Worm (Caenorhabditis elegans) whole organism, L2 larva: ENCODE results near the gene crn-3.

ENCODE experiments used
- ZK546.5 ChIP-seq: sonication (generic microtip); optimal IDR thresholded peaks from 2 replicates; lab custom pipeline; 2017; ENCODE audit warnings: missing biosample characterization, missing genetic modification characterization
- alr-1 ChIP-seq: fragments of 150-350 bp; optimal IDR thresholded peaks from 2 replicates; lab custom pipeline; 2014; ENCODE audit warnings: missing biosample characterization, missing genetic modification characterization
- aly-2 ChIP-seq: fragments of 150-350 bp; optimal IDR thresholded peaks from 2 replicates; lab custom pipeline; 2014; ENCODE audit warnings: missing biosample characterization, missing genetic modification characterization
- ceh-82 ChIP-seq: fragments of 150-350 bp; optimal IDR thresholded peaks from 2 replicates; lab custom pipeline; 2014; ENCODE audit warnings: missing biosample characterization, missing genetic modification characterization
- egl-27 ChIP-seq: sonication (generic microtip); optimal IDR thresholded peaks from 3 replicates; lab custom pipeline; 2017; ENCODE audit warnings: missing biosample characterization, missing genetic modification reagents, missing genetic modification characterization
- nhr-12 ChIP-seq: fragments of 150-350 bp; optimal IDR thresholded peaks from 2 replicates; lab custom pipeline; 2014; ENCODE audit warnings: missing biosample characterization, missing genetic modification characterization
- nhr-237 ChIP-seq: fragments of 150-350 bp; optimal IDR thresholded peaks from 2 replicates; lab custom pipeline; 2014; ENCODE audit warnings: missing biosample characterization, missing genetic modification characterization

- no peak for TF ChIP-seq nhr-237
- TF ChIP-seq egl-27 (tag; lab: Kevin White, UChicago) = no peak
- TF ChIP-seq ZK546.5 = no peak
- TF ChIP-seq ceh-82 (tag; lab: Kevin White, UChicago) = no peak
- TF ChIP-seq nhr-12 (tag; lab: Kevin White, UChicago) = no peak
- TF ChIP-seq alr-1 (tag; lab: Kevin White, UChicago) = no peak
- TF ChIP-seq aly-2 (tag; lab: Kevin White, UChicago) = no peak
These were observed 44.2 kb upstream of the crn-3 start for ce11 chrII:10543457-10544137.
